Fruit fly (Drosophila melanogaster): ENCODE data around the gene CG15439.

Gene CG15439

DNA sequence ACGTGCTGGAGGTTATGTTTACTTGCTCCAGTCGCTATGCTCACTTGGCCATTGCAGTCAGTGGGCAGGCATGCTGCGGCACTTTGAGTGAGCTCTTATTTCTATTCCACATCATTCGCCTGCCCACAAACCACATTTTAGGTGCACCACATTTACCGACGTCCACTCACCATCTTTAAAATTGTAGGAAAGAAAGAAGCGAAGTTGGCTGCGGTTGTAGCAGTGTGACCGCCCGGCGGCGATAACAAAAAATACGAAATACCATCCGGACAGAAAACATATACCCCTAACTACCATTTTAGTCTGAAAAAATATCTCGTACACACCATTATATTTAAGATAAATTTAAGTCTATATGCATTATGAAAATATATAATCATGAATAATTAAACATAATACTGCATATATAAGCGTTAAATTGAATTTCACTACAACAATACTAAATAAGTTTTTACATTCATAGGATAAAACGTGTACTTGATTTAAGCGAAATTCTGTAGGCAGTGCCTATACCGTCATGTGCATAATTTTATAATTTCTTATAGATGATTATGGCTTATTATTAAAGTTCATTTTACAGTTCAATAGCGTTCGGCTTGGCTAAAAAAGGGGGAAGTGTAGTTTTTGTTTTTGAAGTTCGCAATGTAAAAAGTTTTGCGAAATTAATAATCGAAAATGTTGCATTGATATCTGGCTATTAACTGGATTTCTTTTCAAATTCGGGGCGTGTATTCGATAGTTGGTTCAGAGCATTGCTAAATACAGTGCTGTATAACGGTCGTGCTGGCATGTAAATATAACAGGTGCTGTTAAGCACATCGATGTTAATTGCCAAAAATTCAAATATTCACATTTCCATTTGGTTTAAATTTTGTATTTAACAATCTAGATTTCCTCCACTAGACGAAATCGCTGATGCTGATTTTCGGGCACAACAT, 5.5 kb upstream of the CG15439 start, which contains the start of gene RpL27A (continued):
- TF ChIP-seq CG8632 (GFP tag; optimal IDR thresholded peaks at IDR 0.05) = peak; percentile 35
- TF ChIP-seq Hr39 (GFP tag; optimal IDR thresholded peaks at IDR 0.05) = peak; percentile 49
- peak; percentile 45 for TF ChIP-seq Blimp-1 (GFP tag; optimal IDR thresholded peaks at IDR 0.05)
- peak; percentile 83 for TF ChIP-seq eg (GFP tag; IDR thresholded peaks at IDR 0.05)
- TF ChIP-seq Sox15 (GFP tag; optimal IDR thresholded peaks at IDR 0.05) = peak; percentile 21
- TF ChIP-seq net (GFP tag; optimal IDR thresholded peaks at IDR 0.05) = peak; percentile 78
- TF ChIP-seq CG8119 (GFP tag; IDR thresholded peaks at IDR 0.05) = peak; percentile 61; the same call in 2 of the 3 replicates
- TF ChIP-seq topi (GFP tag; optimal IDR thresholded peaks at IDR 0.05) = peak; percentile 58
- TF ChIP-seq spab (GFP tag; optimal IDR thresholded peaks at IDR 0.05) = no peak
- peak; percentile 49 for TF ChIP-seq fkh (GFP tag; optimal IDR thresholded peaks at IDR 0.05)
- TF ChIP-seq CG15336 (GFP tag; IDR thresholded peaks at IDR 0.05) = peak; percentile 69
- TF ChIP-seq Eip78C (GFP tag) = peak; percentile 80
- peak; percentile 69 for TF ChIP-seq achi (GFP tag; optimal IDR thresholded peaks at IDR 0.05)
- TF ChIP-seq Ets96B (tag; optimal IDR thresholded peaks at IDR 0.05) = peak; percentile 19
- TF ChIP-seq salr (GFP tag; optimal IDR thresholded peaks at IDR 0.05) = peak in 1 of 2 experiments; percentile 78
- TF ChIP-seq Sox14 (GFP tag; optimal IDR thresholded peaks at IDR 0.05) = peak; percentile 19
- TF ChIP-seq esn (GFP tag; optimal IDR thresholded peaks at IDR 0.05) = peak; percentile 79

DNA sequence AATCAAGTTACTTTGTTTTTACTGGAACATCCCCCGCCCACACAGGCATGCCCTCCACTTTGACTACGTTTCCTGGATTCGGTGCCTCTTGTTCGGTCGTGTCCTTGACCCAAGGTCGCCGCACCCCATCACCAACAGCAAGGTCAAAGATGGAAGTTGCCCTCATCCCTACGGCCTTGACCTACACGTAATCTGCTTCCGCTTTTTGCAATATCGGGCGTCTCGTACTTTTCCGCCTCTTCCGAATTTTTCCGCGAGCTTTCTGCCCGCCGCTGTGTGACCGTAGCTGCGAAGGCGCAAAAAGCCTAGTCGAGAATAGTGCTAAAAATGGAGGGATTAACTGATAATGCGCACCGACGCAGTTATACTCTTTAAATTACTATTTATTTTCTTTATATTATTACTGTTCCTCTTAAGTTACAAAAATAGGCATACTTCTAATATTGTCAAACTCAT, 3.7 kb upstream of the CG15439 start, which contains the start of gene Gs1l:
Gs1l (minus strand) TSS at position 269 of the 456 bp plus-strand sequence.
- TF ChIP-seq CG31627 (GFP tag; optimal IDR thresholded peaks at IDR 0.05) (no peak), CG6792 (GFP tag; optimal IDR thresholded peaks at IDR 0.05) (no peak), Ets21C (GFP tag; optimal IDR thresholded peaks at IDR 0.05) (no peak), dac (GFP tag; optimal IDR thresholded peaks at IDR 0.05) (no peak), CG10669 (GFP tag; optimal IDR thresholded peaks at IDR 0.05) (no peak), net (GFP tag; optimal IDR thresholded peaks at IDR 0.05) (no peak), CG32006 (GFP tag; optimal IDR thresholded peaks at IDR 0.05) (no peak), CG11762 (GFP tag; optimal IDR thresholded peaks at IDR 0.05; ENCODE audit: insufficient read depth) (no peak), Sox15 (GFP tag; optimal IDR thresholded peaks at IDR 0.05) (no peak), CG3919 (GFP tag; optimal IDR thresholded peaks at IDR 0.05) (no peak), OdsH (GFP tag; optimal IDR thresholded peaks at IDR 0.05) (peak; percentile 2), cyc (GFP tag; optimal IDR thresholded peaks at IDR 0.05) (no peak), eg (GFP tag; IDR thresholded peaks at IDR 0.05) (peak; percentile 53; the same call in 1 of the 3 replicates), salr (GFP tag; optimal IDR thresholded peaks at IDR 0.05) (no peak), ss (GFP tag; optimal IDR thresholded peaks at IDR 0.05) (peak; percentile 16 to 37), CG6854 (GFP tag; optimal IDR thresholded peaks at IDR 0.05) (peak; percentile 0), spab (GFP tag; optimal IDR thresholded peaks at IDR 0.05) (no peak), acj6 (GFP tag; optimal IDR thresholded peaks at IDR 0.05) (no peak), CG15336 (GFP tag; IDR thresholded peaks at IDR 0.05) (0 out of 2 replicates have a peak, but pooled peaks have one; percentile 10), Met (GFP tag; optimal IDR thresholded peaks at IDR 0.05) (peak; percentile 1), Hr4 (GFP tag; optimal IDR thresholded peaks at IDR 0.05) (no peak), CG6276 (GFP tag; optimal IDR thresholded peaks at IDR 0.05) (no peak), CG3032 (tag; optimal IDR thresholded peaks at IDR 0.05) (peak; percentile 6), topi (GFP tag; optimal IDR thresholded peaks at IDR 0.05) (peak; percentile 24), CG7368 (GFP tag; optimal IDR thresholded peaks at IDR 0.05) (no peak), CG11902 (GFP tag; optimal IDR thresholded peaks at IDR 0.05) (no peak), Eip75B (GFP tag; optimal IDR thresholded peaks at IDR 0.05) (peak; percentile 12), Eip93F (GFP tag; optimal IDR thresholded peaks at IDR 0.05) (no peak), CG8632 (GFP tag; optimal IDR thresholded peaks at IDR 0.05) (no peak), dsx (GFP tag; optimal IDR thresholded peaks at IDR 0.05; ENCODE audit: poor library complexity, severe bottlenecking) (peak; percentile 80), CG11294 (GFP tag; IDR thresholded peaks at IDR 0.05) (no peak), CG1621 (tag; optimal IDR thresholded peaks at IDR 0.05) (peak; percentile 35), vri (GFP tag; optimal IDR thresholded peaks at IDR 0.05) (peak; percentile 44), CG6163 (GFP tag; IDR thresholded peaks at IDR 0.05) (0 out of 3 replicates have a peak, but pooled peaks have one; percentile 26), fd59A (GFP tag; optimal IDR thresholded peaks at IDR 0.05) (no peak), Sox14 (GFP tag; optimal IDR thresholded peaks at IDR 0.05) (peak; percentile 28), CG8319 (GFP tag; optimal IDR thresholded peaks at IDR 0.05) (no peak), pdm3 (GFP tag; optimal IDR thresholded peaks at IDR 0.05) (no peak)

Data from whole organism, prepupa.